Worm (Caenorhabditis elegans) whole organism, L2 larva: ENCODE measurements around the gene F09C6.10.

Source experiments
- F13H6.1 ChIP-seq: sonication (generic microtip); optimal IDR thresholded peaks from 2 replicates; lab custom pipeline; 2016; ENCODE audit warnings: missing genetic modification characterization, missing compliant biosample characterization
- ama-1 ChIP-seq: fragments of 150-350 bp; optimal IDR thresholded peaks from 2 replicates; lab custom pipeline; 2018; ENCODE audit warnings: inconsistent platforms
- ceh-82 ChIP-seq: fragments of 150-350 bp; optimal IDR thresholded peaks from 2 replicates; lab custom pipeline; 2014; ENCODE audit warnings: missing biosample characterization, missing genetic modification characterization
- fos-1 ChIP-seq: fragments of 150-350 bp; optimal IDR thresholded peaks from 2 replicates; lab custom pipeline; 2014; ENCODE audit warnings: missing biosample characterization, missing genetic modification characterization
- nhr-6 ChIP-seq: fragments of 150-350 bp; optimal IDR thresholded peaks from 2 replicates; lab custom pipeline; 2014; ENCODE audit warnings: missing biosample characterization, missing genetic modification characterization

DNA sequence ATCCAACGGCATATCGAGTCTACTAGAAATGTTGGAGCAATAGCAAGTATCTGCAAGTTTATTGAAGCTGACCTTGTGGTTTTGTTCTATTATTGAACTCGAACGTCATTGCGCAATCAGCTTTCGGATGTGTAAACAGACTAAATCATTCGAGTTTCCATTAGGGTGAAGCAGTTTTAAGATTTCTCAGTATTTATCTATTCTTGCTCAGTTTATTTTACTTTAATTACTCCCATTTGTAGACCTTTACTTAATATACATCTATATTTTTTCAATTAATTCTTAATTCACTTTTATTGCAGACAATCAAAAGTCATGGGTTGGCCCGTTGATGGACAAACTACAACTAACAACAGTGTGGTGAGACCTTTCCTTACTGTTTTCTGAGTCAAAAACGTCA lies 35.3 kb downstream of the F09C6.10 start, which contains the start of gene F09C6.14:
- TF ChIP-seq nhr-6 (tag; lab: Kevin White, UChicago): no peak
- no peak for TF ChIP-seq ama-1 (lab: Kevin White, UChicago)
- no peak for TF ChIP-seq F13H6.1 (tag; lab: Kevin White, UChicago)
- no peak for TF ChIP-seq ceh-82 (tag; lab: Kevin White, UChicago)
- TF ChIP-seq fos-1: no peak
